Fruit fly (Drosophila melanogaster): Measurements from ENCODE around the gene CG34353.

DNA sequence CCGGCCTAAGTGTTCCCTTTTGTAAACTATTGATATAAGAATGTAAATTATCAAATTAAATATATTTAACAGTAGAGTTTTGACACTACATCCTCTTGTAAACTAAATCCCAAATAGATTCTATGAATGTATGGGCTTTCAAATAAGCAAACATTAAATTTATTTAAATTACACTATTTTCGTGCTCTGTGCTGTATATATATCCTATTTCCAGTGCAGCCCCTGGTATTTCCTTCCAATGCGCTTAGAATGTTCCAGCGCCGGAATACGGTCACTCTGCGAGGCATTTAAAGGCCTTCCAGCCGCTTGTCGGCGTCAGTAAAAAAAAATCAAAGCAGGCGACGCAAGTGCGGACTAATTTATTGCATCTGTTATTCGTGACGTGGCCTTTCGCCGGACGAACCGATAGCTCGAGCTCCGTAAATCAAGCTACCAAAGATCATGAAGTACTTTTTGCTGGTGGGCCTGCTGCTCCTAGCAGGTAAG, 42.8 kb upstream of the CG34353 start, which contains the start of gene Gp93:
- TF ChIP-seq usp (GFP tag; optimal IDR thresholded peaks at IDR 0.05) (no peak), EcR (GFP tag; optimal IDR thresholded peaks at IDR 0.05) (no peak), psq (optimal IDR thresholded peaks at IDR 0.05) (no peak), Dll (optimal IDR thresholded peaks at IDR 0.05) (no peak)

Measured in whole organism.